Worm (Caenorhabditis elegans) whole organism, midembryonic: ENCODE results near the gene lin-39.

Source experiments
- T22C8.4 ChIP-seq: fragments of 200-800 bp; sonication (Bioruptor generic); IDR thresholded peaks from 2 replicates; pipeline ENCODE4 v1.3.6; 2022; ENCODE audit warnings: missing genetic modification characterization, missing compliant biosample characterization
- cog-1 ChIP-seq: sonication (generic microtip); optimal IDR thresholded peaks from 2 replicates; lab custom pipeline; 2016; ENCODE audit warnings: missing genetic modification characterization, missing compliant biosample characterization
- flt-1 ChIP-seq: fragments of 200-800 bp; sonication (Bioruptor generic); IDR thresholded peaks from 2 replicates; pipeline ENCODE4 v1.3.6; 2022; ENCODE audit warnings: missing genetic modification characterization, missing compliant biosample characterization
- klf-2 ChIP-seq: fragments of 200-800 bp; sonication (Bioruptor generic); conservative IDR thresholded peaks from 2 replicates; pipeline ENCODE4 v1.3.6; 2022; ENCODE audit warnings: missing genetic modification reagents, missing genetic modification characterization, missing compliant biosample characterization
- med-1 ChIP-seq: sonication (generic microtip); optimal IDR thresholded peaks from 2 replicates; lab custom pipeline; 2017; ENCODE audit warnings: missing genetic modification characterization, mild to moderate bottlenecking, missing compliant biosample characterization, antibody characterized with exemption, missing genetic modification reagents; ENCODE audit not compliant: insufficient read depth
- ref-1 ChIP-seq: fragments of 200-800 bp; sonication (Bioruptor generic); conservative IDR thresholded peaks from 2 replicates; pipeline ENCODE4 v1.3.6; 2022; ENCODE audit warnings: missing genetic modification reagents, missing genetic modification characterization, missing compliant biosample characterization
- tab-1 ChIP-seq: fragments of 200-800 bp; sonication (Bioruptor generic); IDR thresholded peaks from 2 replicates; pipeline ENCODE4 v1.3.6; 2022; ENCODE audit warnings: missing genetic modification characterization, missing compliant biosample characterization
- ztf-23 ChIP-seq: fragments of 200-800 bp; sonication (Bioruptor generic); IDR thresholded peaks from 2 replicates; pipeline ENCODE4 v1.3.6; 2022; ENCODE audit warnings: missing genetic modification reagents, missing genetic modification characterization, missing compliant biosample characterization
- ztf-29 ChIP-seq: fragments of 200-800 bp; sonication (Bioruptor generic); IDR thresholded peaks from 2 replicates; pipeline ENCODE4 v1.3.6; 2022; ENCODE audit warnings: missing genetic modification reagents, missing genetic modification characterization, missing compliant biosample characterization

The lin-39 gene

DNA sequence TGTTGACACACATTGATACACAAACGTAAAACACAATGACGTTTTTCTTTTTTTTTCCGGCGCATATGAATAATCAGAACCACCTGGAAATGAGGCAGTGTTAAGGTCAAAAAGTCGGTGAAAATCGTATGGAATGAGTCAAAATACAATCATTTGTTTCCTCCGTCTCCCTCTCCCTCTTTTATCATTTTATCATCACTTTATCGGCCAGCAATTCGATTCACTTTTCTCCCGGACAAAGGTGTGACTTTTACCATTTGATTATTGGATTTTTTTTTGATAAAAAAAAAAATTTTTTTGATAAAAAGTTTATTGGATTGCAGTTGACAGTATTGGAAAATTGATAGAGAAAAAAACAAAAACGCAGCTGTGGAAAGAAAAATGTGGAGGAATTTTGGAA, 57.5 kb downstream of the lin-39 start:
- TF ChIP-seq ztf-23 (no peak), tab-1 (no peak), med-1 (GFP tag; lab: Kevin White, UChicago) (no peak), ref-1 (GFP tag; lab: Robert Waterston, UW) (no peak), klf-2 (GFP tag; lab: Robert Waterston, UW) (no peak), T22C8.4 (GFP tag; lab: Robert Waterston, UW) (no peak), ztf-29 (GFP tag; lab: Robert Waterston, UW) (no peak), cog-1 (no peak), flt-1 (no peak)
